Worm (Caenorhabditis elegans): ENCODE measurements around the gene T07F8.1.

DNA sequence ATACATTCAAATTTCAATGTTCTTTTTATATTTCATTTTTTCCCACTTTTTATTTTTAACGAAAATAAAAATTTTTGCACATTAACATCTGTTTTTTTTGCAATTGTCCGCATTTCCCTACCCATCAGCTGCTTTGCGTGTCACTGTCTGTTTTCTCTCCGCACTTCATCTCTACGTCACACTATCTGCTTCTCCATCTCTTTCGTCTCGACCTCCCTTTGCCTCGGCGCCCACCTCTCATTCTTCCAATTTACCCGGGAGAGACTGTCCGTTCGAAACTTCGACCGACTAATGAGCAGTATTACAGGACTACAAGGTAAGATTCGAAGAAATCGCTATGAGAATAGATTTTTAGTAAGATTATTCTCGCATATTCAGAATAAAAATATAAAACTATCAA, 7.2 kb downstream of the T07F8.1 start, which contains the start of gene C27H5.2:
- TF ChIP-seq hlh-17 (GFP tag; optimal IDR thresholded peaks at IDR 0.05; ENCODE audit: borderline replicate concordance) (no peak), fkh-10 (GFP tag; optimal IDR thresholded peaks at IDR 0.05) (no peak), ama-1 (optimal IDR thresholded peaks at IDR 0.05) (peak; percentile 26)

All from whole organism, L1 larva.